Worm (Caenorhabditis elegans): ENCODE measurements around the gene pqn-71.

ce11 chrV:15444188-15444587 is 21.3 kb upstream of the pqn-71 start, which contains the start of gene T26H5.11:
- TF ChIP-seq elt-3 (tag; optimal IDR thresholded peaks at IDR 0.05), result no peak
- TF ChIP-seq nhr-12 (tag; optimal IDR thresholded peaks at IDR 0.05), result no peak
- no peak for TF ChIP-seq nhr-76 (tag; optimal IDR thresholded peaks at IDR 0.05)
- no peak for TF ChIP-seq ztf-11 (tag; optimal IDR thresholded peaks at IDR 0.05)

Data from whole organism, mixed stage, embryonic.